Worm (Caenorhabditis elegans): ENCODE measurements around the gene nhl-3.
A peak's percentile ranks its signal among the peaks of the same experiment; 100 is the strongest.

The nhl-3 gene

DNA sequence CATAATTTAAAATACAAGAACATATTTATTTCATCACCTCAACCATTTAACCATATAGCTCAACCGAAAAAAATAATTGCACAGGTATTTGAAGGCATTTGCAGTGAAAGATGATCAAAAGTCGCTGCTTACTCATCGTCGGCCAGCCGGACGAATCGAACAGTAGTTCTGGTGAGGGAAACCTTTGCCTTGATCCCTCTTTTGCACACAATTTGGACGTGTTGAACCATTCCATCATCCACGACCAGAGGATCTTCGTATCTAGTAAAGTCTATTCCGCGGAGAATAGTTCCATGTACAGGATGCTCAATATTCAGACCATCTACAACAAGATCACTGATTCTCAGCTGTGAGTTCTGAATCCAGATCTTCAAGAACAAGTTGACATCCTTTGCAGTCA lies 19.9 kb downstream of the nhl-3 start:
- no peak for TF ChIP-seq ceh-9 (tag; optimal IDR thresholded peaks at IDR 0.05)
- TF ChIP-seq pag-3 (tag; optimal IDR thresholded peaks at IDR 0.05; ENCODE audit: borderline replicate concordance): no peak
- no peak for TF ChIP-seq ceh-24 (tag; optimal IDR thresholded peaks at IDR 0.05)
- no peak for TF ChIP-seq lin-11 (tag; optimal IDR thresholded peaks at IDR 0.05)
- no peak for TF ChIP-seq pros-1 (tag; optimal IDR thresholded peaks at IDR 0.05)
- no peak for TF ChIP-seq ceh-34 (tag; optimal IDR thresholded peaks at IDR 0.05)
- no peak for TF ChIP-seq hlh-8 (tag; optimal IDR thresholded peaks at IDR 0.05)
- no peak for TF ChIP-seq Y22D7AL.16 (tag; optimal IDR thresholded peaks at IDR 0.05)
- no peak for TF ChIP-seq nfya-1 (tag; optimal IDR thresholded peaks at IDR 0.05)
- no peak for TF ChIP-seq ceh-31 (tag; optimal IDR thresholded peaks at IDR 0.05)
- no peak for TF ChIP-seq unc-86 (tag; optimal IDR thresholded peaks at IDR 0.05)
- TF ChIP-seq ama-1 (optimal IDR thresholded peaks at IDR 0.05): no peak

DNA sequence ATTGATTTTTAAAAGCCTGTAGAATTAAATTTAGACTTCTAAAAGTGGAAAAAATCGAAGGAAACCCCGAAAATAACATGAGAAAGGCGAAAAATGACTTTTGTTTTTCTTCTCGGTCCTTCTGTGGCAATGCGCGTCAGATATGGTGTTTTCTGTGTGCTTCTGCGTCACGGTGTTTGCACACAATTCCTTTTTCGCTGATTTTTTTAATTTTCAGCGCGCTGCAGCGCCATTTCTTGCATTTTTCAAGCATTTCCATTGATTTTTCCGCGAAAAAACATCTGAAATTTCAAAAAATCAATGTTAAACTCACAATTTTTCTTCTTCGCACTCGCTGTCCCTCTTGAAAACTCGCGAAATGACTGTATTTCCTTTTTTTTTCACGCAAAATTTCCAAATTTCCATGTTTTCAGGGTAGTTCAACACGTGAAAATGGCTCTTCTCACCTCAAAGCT lies 21.7 kb downstream of the nhl-3 start, which contains the start of the genes cdc-37 and W08F4.3:
cdc-37 (minus strand) TSS at position 405 of the 455 bp plus-strand sequence.
W08F4.3 (plus strand) TSS at position 414 of the 455 bp plus-strand sequence.
- TF ChIP-seq unc-55 (GFP tag; optimal IDR thresholded peaks at IDR 0.05) (no peak), unc-42 (tag; optimal IDR thresholded peaks at IDR 0.05) (peak; percentile 7), nhr-11 (tag; optimal IDR thresholded peaks at IDR 0.05) (no peak), dmd-4 (tag; optimal IDR thresholded peaks at IDR 0.05; ENCODE audit: borderline replicate concordance) (no peak), eyg-1 (tag; optimal IDR thresholded peaks at IDR 0.05) (no peak), ceh-9 (tag; optimal IDR thresholded peaks at IDR 0.05) (no peak), madf-2 (tag; optimal IDR thresholded peaks at IDR 0.05) (no peak), ets-4 (tag; optimal IDR thresholded peaks at IDR 0.05) (no peak)

DNA sequence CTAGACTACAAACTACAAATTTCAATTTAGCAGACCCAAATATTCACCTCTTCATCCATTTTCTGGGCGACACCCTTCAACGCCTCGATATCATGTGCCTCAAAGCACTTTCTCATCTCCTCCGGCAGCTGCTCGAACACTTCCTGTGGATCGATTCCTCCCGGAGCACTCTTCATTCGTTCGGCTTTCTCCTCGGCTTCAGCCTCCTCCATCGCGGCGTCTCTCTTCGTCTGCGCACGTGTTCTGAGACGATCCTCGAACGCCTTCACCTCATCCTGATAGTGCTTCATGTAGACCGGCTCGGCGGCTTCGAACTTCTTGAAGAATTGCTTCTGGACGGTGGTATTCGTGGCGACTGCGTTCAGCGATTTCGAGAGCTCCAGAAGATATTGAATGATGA lies 23.1 kb downstream of the nhl-3 start:
- TF ChIP-seq ttx-3 (tag; optimal IDR thresholded peaks at IDR 0.05): no peak
- TF ChIP-seq ref-2 (tag; optimal IDR thresholded peaks at IDR 0.05): no peak
- no peak for TF ChIP-seq T23F11.4 (GFP tag; optimal IDR thresholded peaks at IDR 0.05)
- no peak for TF ChIP-seq gmeb-2 (tag; optimal IDR thresholded peaks at IDR 0.05)
- no peak for TF ChIP-seq che-1 (tag; optimal IDR thresholded peaks at IDR 0.05)
- TF ChIP-seq pag-3 (tag; optimal IDR thresholded peaks at IDR 0.05; ENCODE audit: borderline replicate concordance): no peak
- no peak for TF ChIP-seq sox-4 (tag; optimal IDR thresholded peaks at IDR 0.05)
- no peak for TF ChIP-seq ceh-9 (tag; optimal IDR thresholded peaks at IDR 0.05)

ce11 chrII:577632-578031 lies 24.3 kb downstream of the nhl-3 start, which contains the start of gene W08F4.7:
TSS of gene W08F4.7 (minus strand) at chrII:577732.
- TF ChIP-seq hlh-30 (tag; optimal IDR thresholded peaks at IDR 0.05; ENCODE audit: insufficient read depth) (no peak), ceh-14 (tag; optimal IDR thresholded peaks at IDR 0.05) (no peak), fkh-6 (tag; optimal IDR thresholded peaks at IDR 0.05) (no peak), unc-42 (tag; optimal IDR thresholded peaks at IDR 0.05) (no peak), dve-1 (tag; optimal IDR thresholded peaks at IDR 0.05) (no peak), K02D7.2 (tag; optimal IDR thresholded peaks at IDR 0.05) (no peak), unc-86 (tag; optimal IDR thresholded peaks at IDR 0.05) (no peak), ceh-2 (tag; optimal IDR thresholded peaks at IDR 0.05) (no peak), hlh-13 (GFP tag; optimal IDR thresholded peaks at IDR 0.05) (no peak), mec-3 (tag; optimal IDR thresholded peaks at IDR 0.05; ENCODE audit: borderline replicate concordance) (no peak), ceh-19 (GFP tag; optimal IDR thresholded peaks at IDR 0.05) (no peak), rnt-1 (tag; optimal IDR thresholded peaks at IDR 0.05) (no peak), F13H6.1 (tag; optimal IDR thresholded peaks at IDR 0.05) (no peak), ceh-18 (tag; optimal IDR thresholded peaks at IDR 0.05) (no peak), unc-3 (GFP tag; conservative IDR thresholded peaks at IDR 0.05) (no peak), unc-3 (tag; optimal IDR thresholded peaks at IDR 0.05) (no peak), che-1 (tag; optimal IDR thresholded peaks at IDR 0.05) (no peak), lin-11 (tag; optimal IDR thresholded peaks at IDR 0.05) (no peak), C08G9.2 (tag; optimal IDR thresholded peaks at IDR 0.05) (no peak), gmeb-2 (tag; optimal IDR thresholded peaks at IDR 0.05) (no peak), ztf-16 (tag; optimal IDR thresholded peaks at IDR 0.05) (no peak)

Measured in whole organism, late embryonic.